Fruit fly (Drosophila melanogaster): ENCODE data around the gene dyl.

DNA sequence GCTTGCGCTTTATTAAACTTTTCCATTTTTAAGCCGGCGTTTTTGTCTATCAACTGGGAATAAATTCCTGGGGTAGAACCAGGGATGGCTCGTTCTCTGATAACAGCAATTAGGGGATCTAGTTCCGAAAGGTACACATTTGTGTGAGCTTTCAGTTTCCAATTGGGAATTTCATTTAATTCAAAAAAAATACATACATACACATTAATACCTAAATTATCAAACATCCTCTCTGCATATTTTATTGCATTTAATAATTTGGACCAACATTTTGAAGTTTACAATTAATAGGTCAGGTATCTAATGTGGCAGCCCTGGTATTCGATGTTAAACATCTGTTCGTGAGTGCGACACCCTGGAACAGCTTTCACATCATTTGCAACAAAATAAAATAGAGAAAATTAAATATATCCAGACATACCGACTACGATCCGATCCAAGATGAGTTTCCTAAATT lies 48.4 kb downstream of the dyl start, which contains the start of the genes CG15011 and CG1309:
- TF ChIP-seq Sox15 (GFP tag; optimal IDR thresholded peaks at IDR 0.05) (peak; percentile 70), Eip78C (GFP tag) (peak; percentile 93), Hr38 (GFP tag; optimal IDR thresholded peaks at IDR 0.05) (peak; percentile 24), Eip93F (GFP tag; optimal IDR thresholded peaks at IDR 0.05) (peak; percentile 7), CG7368 (GFP tag; optimal IDR thresholded peaks at IDR 0.05) (peak; percentile 26), Hr39 (GFP tag; optimal IDR thresholded peaks at IDR 0.05) (peak; percentile 89), Eip75B (GFP tag; optimal IDR thresholded peaks at IDR 0.05) (peak; percentile 86), OdsH (GFP tag; optimal IDR thresholded peaks at IDR 0.05) (peak; percentile 83), lz (GFP tag; optimal IDR thresholded peaks at IDR 0.05) (peak; percentile 85), Hr4 (GFP tag; optimal IDR thresholded peaks at IDR 0.05) (peak; percentile 84), CG8632 (GFP tag; optimal IDR thresholded peaks at IDR 0.05) (peak; percentile 69), Sox14 (GFP tag; optimal IDR thresholded peaks at IDR 0.05) (peak; percentile 86), Blimp-1 (GFP tag; optimal IDR thresholded peaks at IDR 0.05) (peak; percentile 32)

Measured in whole organism, prepupa.